Worm (Caenorhabditis elegans) whole organism, L4/young adult: ENCODE results near the gene T10G3.2.
A peak's percentile ranks its signal among the peaks of the same experiment; 100 is the strongest.

ENCODE experiments used
- W03F9.2 ChIP-seq: fragments of 150-350 bp; optimal IDR thresholded peaks from 2 replicates; lab custom pipeline; 2014; ENCODE audit warnings: missing biosample characterization, missing genetic modification characterization
- dao-5 ChIP-seq: sonication (generic microtip); optimal IDR thresholded peaks from 2 replicates; lab custom pipeline; 2016; ENCODE audit warnings: missing genotype, missing genetic modification characterization, moderate library complexity, missing compliant biosample characterization
- him-1 ChIP-seq: sonication (generic microtip); optimal IDR thresholded peaks from 2 replicates; lab custom pipeline; 2016; ENCODE audit warnings: missing genotype, missing genetic modification reagents, missing genetic modification characterization, missing compliant biosample characterization

The T10G3.2 gene

ce11 chrV:13479766-13480165 lies at the start of gene T10G3.2:
Gene T10G3.2 (minus strand): TSS chrV:13479866.
- no peak for TF ChIP-seq W03F9.2 (tag; lab: Kevin White, UChicago)

DNA sequence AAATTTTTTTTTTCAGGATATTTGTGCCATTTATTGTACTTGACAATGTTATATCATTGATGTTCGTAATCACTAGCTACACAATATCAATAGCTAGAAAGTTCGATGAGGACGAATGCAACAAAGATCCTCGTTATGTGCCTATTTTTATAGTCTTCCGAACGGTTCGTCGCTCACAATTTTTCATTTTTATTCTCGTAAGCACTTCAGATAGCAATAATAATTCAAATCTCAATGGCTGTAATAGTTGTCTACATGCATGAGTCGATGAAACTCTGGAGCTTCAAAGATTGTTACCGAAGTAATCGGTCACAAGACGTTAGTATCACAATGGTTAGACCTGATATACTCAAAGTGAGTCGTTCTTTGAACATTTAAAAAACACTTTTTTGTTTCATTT lies 49.5 kb upstream of the T10G3.2 start:
- TF ChIP-seq him-1 = no peak
- no peak for TF ChIP-seq W03F9.2 (tag; lab: Kevin White, UChicago)
- no peak for TF ChIP-seq dao-5 (tag; lab: Kevin White, UChicago)

DNA sequence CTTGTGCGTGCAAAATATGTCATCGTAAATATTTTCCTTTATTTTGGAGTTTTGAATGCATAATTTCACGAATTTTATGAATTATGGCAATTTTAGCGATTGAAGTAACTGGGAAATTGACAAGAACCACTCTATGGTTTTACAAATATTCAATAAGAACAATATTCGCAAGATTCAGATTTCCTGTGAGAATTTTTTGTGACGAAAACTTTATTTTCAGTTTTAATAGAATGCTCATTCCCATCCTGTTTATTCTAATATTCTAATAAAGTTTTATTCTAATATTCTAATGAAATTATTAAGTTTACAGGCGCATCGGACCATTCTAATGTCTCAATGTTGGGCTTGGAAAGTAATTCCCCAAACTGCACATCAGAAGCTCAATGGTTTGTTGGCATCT lies 43.5 kb upstream of the T10G3.2 start, which contains the start of gene R11G10.3:
Gene R11G10.3, plus strand, starts transcription at position 301 of the 400 bp plus-strand sequence.
- TF ChIP-seq him-1 = no peak

DNA sequence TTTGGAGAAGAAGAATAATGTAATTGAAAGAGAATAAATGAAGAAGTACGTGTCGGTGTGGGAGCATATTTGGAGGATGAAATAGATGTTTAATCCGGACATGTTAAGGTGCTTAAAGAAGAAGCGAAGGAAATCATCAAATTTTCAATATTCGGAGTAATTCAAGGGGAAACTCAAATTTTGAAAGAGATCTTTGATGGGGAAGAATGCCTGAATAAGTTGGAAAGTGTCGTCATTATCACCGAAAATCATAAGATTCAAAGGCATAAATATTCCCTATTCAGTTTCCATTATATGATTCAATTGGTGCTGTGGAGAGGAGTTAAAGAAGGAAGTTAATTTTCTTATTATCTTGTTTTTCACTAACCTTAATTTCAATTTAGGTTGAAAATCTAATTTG lies 35.4 kb upstream of the T10G3.2 start, which contains the start of gene semi-1:
Gene semi-1, minus strand, starts transcription at position 101 of the 400 bp plus-strand sequence.
- no peak for TF ChIP-seq him-1
- no peak for TF ChIP-seq W03F9.2 (tag; lab: Kevin White, UChicago)
- TF ChIP-seq dao-5 (tag; lab: Kevin White, UChicago) = no peak

- TF ChIP-seq him-1 (no peak), dao-5 (tag; lab: Kevin White, UChicago) (no peak), W03F9.2 (tag; lab: Kevin White, UChicago) (no peak)
These were observed 32.8 kb upstream of the T10G3.2 start for ce11 chrV:13512515-13512914.

- TF ChIP-seq dao-5 (tag; lab: Kevin White, UChicago) (no peak), him-1 (no peak), W03F9.2 (tag; lab: Kevin White, UChicago) (no peak)
These were observed 32.0 kb upstream of the T10G3.2 start, which contains the start of gene avr-15 for ce11 chrV:13511618-13512017. Gene avr-15 (minus strand): TSS chrV:13511718.

DNA sequence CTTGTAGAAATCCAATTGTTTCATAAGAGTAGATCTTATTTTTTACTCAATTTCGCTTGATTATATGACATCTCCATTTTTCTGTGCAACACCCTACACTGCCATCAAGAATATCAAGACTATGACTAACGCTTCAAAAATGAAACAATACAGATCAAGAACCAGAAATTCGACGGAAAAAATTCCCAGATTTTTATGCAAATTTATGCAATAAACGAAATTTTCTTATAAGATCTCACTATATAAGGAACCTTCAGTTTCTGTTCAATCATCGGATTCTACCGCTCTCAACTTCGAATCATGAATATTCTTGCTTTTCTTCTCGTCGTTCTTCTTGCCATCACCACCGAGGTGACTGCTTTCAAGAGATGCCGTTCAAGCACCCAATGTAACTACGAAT lies 26.7 kb upstream of the T10G3.2 start, which contains the start of gene R11G10.4:
Gene R11G10.4, plus strand, starts transcription at position 301 of the 400 bp plus-strand sequence.
- TF ChIP-seq him-1 (no peak), W03F9.2 (tag; lab: Kevin White, UChicago) (no peak), dao-5 (tag; lab: Kevin White, UChicago) (no peak)

ce11 chrV:13499227-13499626 lies 19.6 kb upstream of the T10G3.2 start:
- no peak for TF ChIP-seq him-1
- TF ChIP-seq dao-5 (tag; lab: Kevin White, UChicago) = no peak
- TF ChIP-seq W03F9.2 (tag; lab: Kevin White, UChicago) = no peak

ce11 chrV:13497322-13497847 lies 17.7 kb upstream of the T10G3.2 start, which contains the start of the genes eea-1 and gut-2:
Gene eea-1 (minus strand): TSS chrV:13497372.
Gene gut-2 (plus strand): TSS chrV:13497690.
- TF ChIP-seq W03F9.2 (tag; lab: Kevin White, UChicago) (peak; percentile 70), him-1 (no peak)

DNA sequence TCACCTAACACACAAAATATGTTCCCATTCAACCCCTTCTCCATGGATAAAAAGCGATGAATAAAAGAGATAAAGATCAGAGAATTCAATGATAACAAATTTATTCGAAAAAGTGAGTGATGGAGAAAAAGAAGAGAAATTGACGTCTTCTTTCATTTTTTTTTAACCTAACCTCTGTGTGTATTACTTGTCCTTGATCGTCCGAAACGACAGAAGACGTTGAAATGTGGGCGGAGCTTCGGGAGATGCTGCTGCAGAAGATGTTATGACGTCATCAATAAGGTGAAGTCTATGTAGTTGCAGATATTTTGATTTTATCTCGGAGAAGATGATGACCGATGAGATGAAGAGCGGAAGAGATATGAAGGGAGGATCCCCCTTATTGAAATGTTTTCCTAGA lies 10.2 kb upstream of the T10G3.2 start, which contains the start of gene T10G3.3:
Gene T10G3.3, minus strand, starts transcription at position 370 of the 400 bp plus-strand sequence.
- TF ChIP-seq W03F9.2 (tag; lab: Kevin White, UChicago) (no peak), dao-5 (tag; lab: Kevin White, UChicago) (no peak), him-1 (no peak)

DNA sequence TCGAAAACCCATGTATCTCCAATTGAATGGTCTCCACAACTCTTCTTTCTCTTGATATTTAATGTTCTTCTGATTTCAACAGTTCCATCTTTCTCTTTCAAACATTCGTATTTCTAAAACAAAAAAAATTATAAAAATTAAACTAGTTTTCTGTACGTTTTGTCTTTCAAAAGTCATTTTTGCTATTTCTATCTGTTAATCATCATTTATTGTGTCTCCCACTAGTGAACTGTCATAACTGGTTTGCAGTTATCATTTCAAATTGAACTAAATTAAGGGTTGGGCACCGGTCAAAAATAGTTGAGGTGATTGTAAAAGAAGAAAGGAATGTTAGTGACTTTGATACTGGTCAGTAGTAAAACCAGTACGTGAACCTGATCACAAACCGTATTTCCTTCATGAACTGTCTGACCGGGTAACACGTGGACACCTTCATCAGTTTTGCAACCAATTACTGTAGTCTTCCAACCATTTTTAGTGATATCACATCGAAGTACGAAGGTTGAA lies 8.7 kb upstream of the T10G3.2 start:
- TF ChIP-seq W03F9.2 (tag; lab: Kevin White, UChicago) = no peak
- no peak for TF ChIP-seq dao-5 (tag; lab: Kevin White, UChicago)
- no peak for TF ChIP-seq him-1

DNA sequence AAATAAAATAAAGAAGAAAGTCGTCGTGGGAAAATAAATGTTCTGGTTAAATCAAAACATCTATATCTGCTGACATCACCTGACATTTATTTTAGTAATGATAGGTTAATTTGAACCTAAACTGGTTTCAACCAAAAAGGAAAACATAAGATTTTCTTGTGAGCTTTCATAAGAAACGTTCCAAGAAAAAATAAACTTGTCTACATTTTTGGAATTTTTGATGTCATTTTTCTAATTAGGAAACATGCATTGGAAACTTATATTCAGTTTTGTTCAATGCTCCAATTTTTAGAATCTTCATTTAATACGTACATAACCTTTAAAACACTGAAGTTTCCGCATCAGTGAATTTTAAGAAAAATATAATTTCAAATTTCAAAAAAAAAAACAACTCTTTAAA lies 6.1 kb upstream of the T10G3.2 start:
- no peak for TF ChIP-seq him-1
- TF ChIP-seq W03F9.2 (tag; lab: Kevin White, UChicago) = no peak
- no peak for TF ChIP-seq dao-5 (tag; lab: Kevin White, UChicago)

- TF ChIP-seq W03F9.2 (tag; lab: Kevin White, UChicago) (no peak), him-1 (no peak), dao-5 (tag; lab: Kevin White, UChicago) (no peak)
These were observed 4.7 kb upstream of the T10G3.2 start, which contains the start of gene T10G3.4 for ce11 chrV:13484339-13484738. Gene T10G3.4 (minus strand): TSS chrV:13484439.

ce11 chrV:13476350-13476749 lies 3.3 kb downstream of the T10G3.2 start, which contains the start of gene T10G3.8:
Gene T10G3.8 (minus strand): TSS chrV:13476450.
- TF ChIP-seq dao-5 (tag; lab: Kevin White, UChicago) (no peak), him-1 (no peak), W03F9.2 (tag; lab: Kevin White, UChicago) (no peak)

- TF ChIP-seq dao-5 (tag; lab: Kevin White, UChicago) (no peak), W03F9.2 (tag; lab: Kevin White, UChicago) (no peak), him-1 (no peak)
These were observed 6.2 kb downstream of the T10G3.2 start, which contains the start of gene T10G3.1 for ce11 chrV:13473467-13473866. Gene T10G3.1 (minus strand): TSS chrV:13473679.
